Worm (Caenorhabditis elegans): ENCODE data around the gene eri-9.
A peak's percentile ranks its signal among the peaks of the same experiment; 100 is the strongest.

The eri-9 gene

DNA sequence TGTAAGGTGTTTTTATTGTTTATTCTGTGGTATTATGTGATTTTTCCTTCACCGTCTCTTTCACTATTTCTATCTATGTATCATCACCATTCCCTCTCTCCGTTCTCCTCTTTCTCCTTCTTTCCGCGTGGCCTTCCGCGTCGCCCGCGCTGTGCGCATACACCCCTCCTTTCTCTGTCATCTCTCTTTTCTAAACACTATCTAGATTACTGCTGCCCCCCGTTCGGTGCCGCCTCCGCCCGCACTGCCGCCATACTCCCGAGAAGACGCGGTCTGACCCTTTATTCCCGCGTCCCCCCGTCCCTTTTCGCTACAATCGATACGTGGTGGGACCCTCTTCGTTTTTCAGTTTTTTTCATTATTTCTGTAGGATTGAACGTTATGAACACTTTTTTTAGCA is 16.4 kb downstream of the eri-9 start:
- 0 out of 2 replicates have a peak, but pooled peaks have one; percentile 45 for TF ChIP-seq ztf-23 (GFP tag; IDR thresholded peaks at IDR 0.05)
- TF ChIP-seq flt-1 (GFP tag; IDR thresholded peaks at IDR 0.05) = peak; percentile 66
- no peak for TF ChIP-seq ztf-29 (GFP tag; IDR thresholded peaks at IDR 0.05)
- TF ChIP-seq tab-1 (GFP tag; IDR thresholded peaks at IDR 0.05) = no peak
- no peak for TF ChIP-seq T22C8.4 (GFP tag; IDR thresholded peaks at IDR 0.05)

- TF ChIP-seq cog-1 (tag; optimal IDR thresholded peaks at IDR 0.05) (no peak), klf-2 (GFP tag; conservative IDR thresholded peaks at IDR 0.05) (no peak), T22C8.4 (GFP tag; IDR thresholded peaks at IDR 0.05) (no peak), ztf-29 (GFP tag; IDR thresholded peaks at IDR 0.05) (no peak), flt-1 (GFP tag; IDR thresholded peaks at IDR 0.05) (no peak), ref-1 (GFP tag; conservative IDR thresholded peaks at IDR 0.05) (no peak), med-1 (GFP tag; optimal IDR thresholded peaks at IDR 0.05; ENCODE audit: insufficient read depth) (no peak), tab-1 (GFP tag; IDR thresholded peaks at IDR 0.05) (no peak), ztf-23 (GFP tag; IDR thresholded peaks at IDR 0.05) (no peak)
Measured at ce11 chrIII:4950345-4950744, 18.1 kb downstream of the eri-9 start.

DNA sequence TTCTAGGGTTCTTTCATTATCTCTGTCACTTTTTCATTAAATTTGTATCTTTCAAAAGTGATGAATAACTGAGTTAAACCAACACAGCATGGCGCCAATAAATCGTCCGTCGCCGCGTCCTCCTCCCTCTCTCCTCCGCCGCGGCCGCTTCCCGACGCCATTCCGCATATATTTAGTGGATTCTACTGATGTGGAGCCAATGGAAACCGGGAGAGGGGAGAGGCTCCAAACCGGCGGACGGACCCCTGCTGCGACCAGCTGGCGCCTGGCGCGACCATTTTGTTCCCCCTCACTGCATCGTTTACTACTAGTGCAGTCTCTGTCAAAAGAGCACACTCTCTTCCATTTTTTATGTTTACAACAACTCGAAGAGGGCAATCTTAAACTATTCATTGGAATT is 19.0 kb downstream of the eri-9 start:
- no peak for TF ChIP-seq flt-1 (GFP tag; IDR thresholded peaks at IDR 0.05)
- TF ChIP-seq cog-1 (tag; optimal IDR thresholded peaks at IDR 0.05) = no peak
- TF ChIP-seq klf-2 (GFP tag; conservative IDR thresholded peaks at IDR 0.05) = no peak
- no peak for TF ChIP-seq ref-1 (GFP tag; conservative IDR thresholded peaks at IDR 0.05)
- TF ChIP-seq T22C8.4 (GFP tag; IDR thresholded peaks at IDR 0.05) = no peak
- no peak for TF ChIP-seq ztf-29 (GFP tag; IDR thresholded peaks at IDR 0.05)
- TF ChIP-seq ztf-23 (GFP tag; IDR thresholded peaks at IDR 0.05) = no peak
- TF ChIP-seq tab-1 (GFP tag; IDR thresholded peaks at IDR 0.05) = no peak
- no peak for TF ChIP-seq med-1 (GFP tag; optimal IDR thresholded peaks at IDR 0.05; ENCODE audit: insufficient read depth)

DNA sequence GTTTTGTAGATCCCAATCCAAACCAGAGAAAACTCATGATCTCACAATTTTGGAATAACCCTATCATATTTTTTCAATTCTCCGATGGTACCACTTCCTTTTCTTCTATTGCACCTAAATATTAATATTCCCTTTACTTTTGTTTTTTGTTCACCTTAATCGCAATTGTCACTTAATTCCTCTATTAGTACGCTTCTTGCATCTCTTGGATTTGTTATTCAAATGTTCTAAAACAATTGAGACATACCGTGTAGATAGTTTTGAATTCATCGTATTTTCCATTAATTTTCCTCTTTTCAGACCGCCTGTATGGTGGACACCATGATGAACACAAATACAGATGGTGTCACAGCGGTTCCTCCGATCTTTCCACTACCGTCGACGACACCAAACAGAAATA is 19.6 kb downstream of the eri-9 start, which contains the start of gene flh-2:
flh-2 (plus strand) TSS at position 301 of the 400 bp plus-strand sequence.
- TF ChIP-seq ztf-23 (GFP tag; IDR thresholded peaks at IDR 0.05) (no peak), ztf-29 (GFP tag; IDR thresholded peaks at IDR 0.05) (no peak), med-1 (GFP tag; optimal IDR thresholded peaks at IDR 0.05; ENCODE audit: insufficient read depth) (no peak), klf-2 (GFP tag; conservative IDR thresholded peaks at IDR 0.05) (no peak), cog-1 (tag; optimal IDR thresholded peaks at IDR 0.05) (no peak), flt-1 (GFP tag; IDR thresholded peaks at IDR 0.05) (no peak), tab-1 (GFP tag; IDR thresholded peaks at IDR 0.05) (no peak), ref-1 (GFP tag; conservative IDR thresholded peaks at IDR 0.05) (no peak), T22C8.4 (GFP tag; IDR thresholded peaks at IDR 0.05) (no peak)

ce11 chrIII:4952970-4953369 is 20.7 kb downstream of the eri-9 start:
- TF ChIP-seq med-1 (GFP tag; optimal IDR thresholded peaks at IDR 0.05; ENCODE audit: insufficient read depth) = no peak
- no peak for TF ChIP-seq ztf-23 (GFP tag; IDR thresholded peaks at IDR 0.05)
- TF ChIP-seq T22C8.4 (GFP tag; IDR thresholded peaks at IDR 0.05) = no peak
- no peak for TF ChIP-seq flt-1 (GFP tag; IDR thresholded peaks at IDR 0.05)
- TF ChIP-seq klf-2 (GFP tag; conservative IDR thresholded peaks at IDR 0.05) = no peak
- no peak for TF ChIP-seq ref-1 (GFP tag; conservative IDR thresholded peaks at IDR 0.05)
- no peak for TF ChIP-seq tab-1 (GFP tag; IDR thresholded peaks at IDR 0.05)
- TF ChIP-seq cog-1 (tag; optimal IDR thresholded peaks at IDR 0.05) = no peak
- no peak for TF ChIP-seq ztf-29 (GFP tag; IDR thresholded peaks at IDR 0.05)

ce11 chrIII:4956566-4956965 is 24.3 kb downstream of the eri-9 start, which contains the start of gene C26E6.1:
Gene C26E6.1, plus strand, starts transcription at chrIII:4956866.
- no peak for TF ChIP-seq T22C8.4 (GFP tag; IDR thresholded peaks at IDR 0.05)
- TF ChIP-seq ref-1 (GFP tag; conservative IDR thresholded peaks at IDR 0.05) = no peak
- no peak for TF ChIP-seq ztf-23 (GFP tag; IDR thresholded peaks at IDR 0.05)
- TF ChIP-seq flt-1 (GFP tag; IDR thresholded peaks at IDR 0.05) = no peak
- TF ChIP-seq ztf-29 (GFP tag; IDR thresholded peaks at IDR 0.05) = no peak
- no peak for TF ChIP-seq med-1 (GFP tag; optimal IDR thresholded peaks at IDR 0.05; ENCODE audit: insufficient read depth)
- TF ChIP-seq tab-1 (GFP tag; IDR thresholded peaks at IDR 0.05) = no peak
- no peak for TF ChIP-seq cog-1 (tag; optimal IDR thresholded peaks at IDR 0.05)
- no peak for TF ChIP-seq klf-2 (GFP tag; conservative IDR thresholded peaks at IDR 0.05)

ce11 chrIII:4960204-4960603 is 28.0 kb downstream of the eri-9 start, which contains the start of gene C27F2.4:
Gene C27F2.4, minus strand, starts transcription at chrIII:4960304.
- TF ChIP-seq tab-1 (GFP tag; IDR thresholded peaks at IDR 0.05) (no peak), ztf-23 (GFP tag; IDR thresholded peaks at IDR 0.05) (no peak), med-1 (GFP tag; optimal IDR thresholded peaks at IDR 0.05; ENCODE audit: insufficient read depth) (no peak), T22C8.4 (GFP tag; IDR thresholded peaks at IDR 0.05) (no peak), flt-1 (GFP tag; IDR thresholded peaks at IDR 0.05) (no peak), klf-2 (GFP tag; conservative IDR thresholded peaks at IDR 0.05) (no peak), ztf-29 (GFP tag; IDR thresholded peaks at IDR 0.05) (no peak), ref-1 (GFP tag; conservative IDR thresholded peaks at IDR 0.05) (no peak), cog-1 (tag; optimal IDR thresholded peaks at IDR 0.05) (no peak)

ce11 chrIII:4961281-4961680 is 29.0 kb downstream of the eri-9 start:
- no peak for TF ChIP-seq klf-2 (GFP tag; conservative IDR thresholded peaks at IDR 0.05)
- no peak for TF ChIP-seq cog-1 (tag; optimal IDR thresholded peaks at IDR 0.05)
- no peak for TF ChIP-seq T22C8.4 (GFP tag; IDR thresholded peaks at IDR 0.05)
- no peak for TF ChIP-seq ref-1 (GFP tag; conservative IDR thresholded peaks at IDR 0.05)
- TF ChIP-seq ztf-29 (GFP tag; IDR thresholded peaks at IDR 0.05) = no peak
- no peak for TF ChIP-seq tab-1 (GFP tag; IDR thresholded peaks at IDR 0.05)
- no peak for TF ChIP-seq med-1 (GFP tag; optimal IDR thresholded peaks at IDR 0.05; ENCODE audit: insufficient read depth)
- TF ChIP-seq ztf-23 (GFP tag; IDR thresholded peaks at IDR 0.05) = no peak
- TF ChIP-seq flt-1 (GFP tag; IDR thresholded peaks at IDR 0.05) = no peak

- TF ChIP-seq med-1 (GFP tag; optimal IDR thresholded peaks at IDR 0.05; ENCODE audit: insufficient read depth) (no peak), ztf-23 (GFP tag; IDR thresholded peaks at IDR 0.05) (no peak), flt-1 (GFP tag; IDR thresholded peaks at IDR 0.05) (no peak), T22C8.4 (GFP tag; IDR thresholded peaks at IDR 0.05) (no peak), ref-1 (GFP tag; conservative IDR thresholded peaks at IDR 0.05) (no peak), cog-1 (tag; optimal IDR thresholded peaks at IDR 0.05) (no peak), klf-2 (GFP tag; conservative IDR thresholded peaks at IDR 0.05) (no peak), tab-1 (GFP tag; IDR thresholded peaks at IDR 0.05) (no peak), ztf-29 (GFP tag; IDR thresholded peaks at IDR 0.05) (no peak)
Measured at ce11 chrIII:4962393-4962792, 30.1 kb downstream of the eri-9 start, which contains the start of gene vps-22. Gene vps-22, minus strand, starts transcription at chrIII:4962493.

DNA sequence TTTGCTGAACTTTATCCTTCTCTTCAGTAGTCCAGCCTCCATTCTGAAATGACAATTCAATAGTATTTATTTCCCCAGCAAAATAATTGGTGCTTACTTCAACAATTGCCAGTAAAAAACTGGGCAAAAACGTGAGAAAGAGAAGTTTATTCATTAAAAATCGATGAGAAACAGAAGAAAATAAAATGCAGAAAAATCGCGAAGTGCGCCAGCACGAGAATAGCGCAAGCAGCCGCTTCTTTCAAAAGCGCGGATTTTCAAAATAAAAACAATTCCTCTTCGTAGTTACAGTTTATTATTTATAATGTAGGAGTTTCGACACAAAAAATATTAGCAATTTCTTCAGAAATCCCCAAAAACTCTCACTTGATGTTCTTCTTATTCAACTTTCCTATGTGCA is 30.6 kb downstream of the eri-9 start, which contains the start of gene C27F2.9:
C27F2.9 (minus strand) TSS at position 159 of the 400 bp plus-strand sequence.
- no peak for TF ChIP-seq cog-1 (tag; optimal IDR thresholded peaks at IDR 0.05)
- TF ChIP-seq med-1 (GFP tag; optimal IDR thresholded peaks at IDR 0.05; ENCODE audit: insufficient read depth) = peak; percentile 1
- TF ChIP-seq T22C8.4 (GFP tag; IDR thresholded peaks at IDR 0.05) = 0 out of 2 replicates have a peak, but pooled peaks have one; percentile 27
- TF ChIP-seq ztf-29 (GFP tag; IDR thresholded peaks at IDR 0.05) = no peak
- 0 out of 2 replicates have a peak, but pooled peaks have one; percentile 22 for TF ChIP-seq tab-1 (GFP tag; IDR thresholded peaks at IDR 0.05)
- peak; percentile 76 for TF ChIP-seq flt-1 (GFP tag; IDR thresholded peaks at IDR 0.05)
- TF ChIP-seq ztf-23 (GFP tag; IDR thresholded peaks at IDR 0.05) = peak; percentile 61; the same call in 1 of the 2 replicates

Measured in whole organism, midembryonic.